Fruit fly (Drosophila melanogaster) whole organism, embryonic: ENCODE data around the gene CG18765.
A peak's percentile ranks its signal among the peaks of the same experiment; 100 is the strongest.

Source experiments
- ATbp ChIP-seq: fragments of 200-800 bp; sonication (Bioruptor generic); optimal IDR thresholded peaks from 2 replicates; lab custom pipeline; 2017; ENCODE audit warnings: missing biosample characterization, mild to moderate bottlenecking, missing genetic modification characterization, missing genetic modification reagents
- Antp ChIP-seq: fragments of 200-800 bp; sonication (Bioruptor generic); optimal IDR thresholded peaks from 3 replicates; lab custom pipeline; 2016; ENCODE audit warnings: missing biosample characterization, missing genetic modification characterization
- BEAF-32 ChIP-seq: fragments of 200-800 bp; sonication (Bioruptor generic); optimal IDR thresholded peaks from 3 replicates; lab custom pipeline; 2017; ENCODE audit warnings: missing biosample characterization, missing genetic modification characterization, mild to moderate bottlenecking, moderate library complexity, missing genetic modification reagents
- CG10431 ChIP-seq: fragments of 200-800 bp; sonication (Bioruptor generic); optimal IDR thresholded peaks from 3 replicates; lab custom pipeline; 2018; ENCODE audit warnings: missing biosample characterization, mild to moderate bottlenecking, missing genetic modification characterization
- CG10565 ChIP-seq: fragments of 200-800 bp; sonication (Bioruptor generic); optimal IDR thresholded peaks from 3 replicates; lab custom pipeline; 2016; ENCODE audit warnings: missing biosample characterization, mild to moderate bottlenecking, missing genetic modification characterization
- CG11456 ChIP-seq: fragments of 200-800 bp; sonication (Bioruptor generic); IDR thresholded peaks from 3 replicates; pipeline ENCODE4 v1.3.6; 2022; ENCODE audit warnings: missing biosample characterization, missing genetic modification characterization
- CG12391 ChIP-seq: fragments of 200-800 bp; sonication (Bioruptor generic); optimal IDR thresholded peaks from 3 replicates; lab custom pipeline; 2018; ENCODE audit warnings: missing biosample characterization, mild to moderate bottlenecking, missing genetic modification characterization, moderate library complexity
- CG13287 ChIP-seq: fragments of 200-800 bp; sonication (Bioruptor generic); IDR thresholded peaks from 2 replicates; pipeline ENCODE4 v1.3.6; 2022; ENCODE audit warnings: missing biosample characterization, missing genetic modification characterization; ENCODE audit not compliant: partially characterized antibody
- CG13624 ChIP-seq: fragments of 200-800 bp; sonication (Bioruptor generic); optimal IDR thresholded peaks from 2 replicates; lab custom pipeline; 2016; ENCODE audit warnings: missing biosample characterization, missing genetic modification characterization
- CG16813 ChIP-seq: fragments of 200-800 bp; sonication (Bioruptor generic); IDR thresholded peaks from 3 replicates; pipeline ENCODE4 v1.3.6; 2022; ENCODE audit warnings: missing biosample characterization, missing genetic modification characterization; ENCODE audit not compliant: partially characterized antibody
- CG16815 ChIP-seq: fragments of 200-800 bp; sonication (Bioruptor generic); optimal IDR thresholded peaks from 3 replicates; lab custom pipeline; 2017; ENCODE audit warnings: missing biosample characterization, mild to moderate bottlenecking, missing genetic modification characterization
- CG18619 ChIP-seq: fragments of 200-800 bp; sonication (Bioruptor generic); optimal IDR thresholded peaks from 3 replicates; lab custom pipeline; 2017; ENCODE audit warnings: missing biosample characterization, mild to moderate bottlenecking, missing genetic modification characterization
- CG3065 ChIP-seq: fragments of 200-800 bp; sonication (Bioruptor generic); optimal IDR thresholded peaks from 2 replicates; lab custom pipeline; 2016; ENCODE audit warnings: missing biosample characterization, missing genetic modification characterization
- CG34422 ChIP-seq: fragments of 200-800 bp; sonication (Bioruptor generic); IDR thresholded peaks from 3 replicates; pipeline ENCODE4 v1.3.6; 2022; ENCODE audit warnings: missing biosample characterization, missing genetic modification characterization
- CG6765 ChIP-seq: fragments of 200-800 bp; sonication (Bioruptor generic); optimal IDR thresholded peaks from 3 replicates; lab custom pipeline; 2017; ENCODE audit warnings: missing biosample characterization, mild to moderate bottlenecking, missing genetic modification characterization
- CG6813 ChIP-seq: fragments of 200-800 bp; sonication (Bioruptor generic); optimal IDR thresholded peaks from 2 replicates; lab custom pipeline; 2017; ENCODE audit warnings: missing biosample characterization, missing genetic modification characterization, mild to moderate bottlenecking, moderate library complexity, missing genetic modification reagents
- CG9215 ChIP-seq: fragments of 200-800 bp; sonication (Bioruptor generic); IDR thresholded peaks from 2 replicates; pipeline ENCODE4 v1.3.6; 2022; ENCODE audit warnings: missing biosample characterization, missing genetic modification characterization
- CG9932 ChIP-seq: fragments of 200-800 bp; sonication (Bioruptor generic); IDR thresholded peaks from 2 replicates; pipeline ENCODE4 v1.3.6; 2022; ENCODE audit warnings: missing biosample characterization, missing genetic modification characterization
- Drgx ChIP-seq: fragments of 200-800 bp; sonication (Bioruptor generic); IDR thresholded peaks from 2 replicates; pipeline ENCODE4 v1.3.6; 2022; ENCODE audit warnings: missing biosample characterization, missing genetic modification characterization
- Ets97D ChIP-seq: fragments of 200-800 bp; sonication (Bioruptor generic); optimal IDR thresholded peaks from 3 replicates; lab custom pipeline; 2016; ENCODE audit warnings: missing biosample characterization, missing genetic modification characterization
- H2.0 ChIP-seq: fragments of 200-800 bp; sonication (Bioruptor generic); IDR thresholded peaks from 2 replicates; pipeline ENCODE4 v1.3.6; 2022; ENCODE audit warnings: missing biosample characterization, missing genetic modification characterization
- Hr3 ChIP-seq: fragments of 200-800 bp; sonication (Bioruptor generic); optimal IDR thresholded peaks from 3 replicates; lab custom pipeline; 2016; ENCODE audit warnings: missing biosample characterization, missing genetic modification characterization
- Hr51 ChIP-seq, 2 experiments: fragments of 200-800 bp; sonication (Bioruptor generic); optimal IDR thresholded peaks; 2 replicates in 1 of 2; 3 replicates in 1 of 2; lab custom pipeline; 2016 to 2018; ENCODE audit warnings: missing biosample characterization in 2 of 2, missing genetic modification characterization in 2 of 2, mild to moderate bottlenecking in 1 of 2, moderate library complexity in 1 of 2
- MESR4 ChIP-seq: fragments of 200-800 bp; sonication (Bioruptor generic); optimal IDR thresholded peaks from 2 replicates; lab custom pipeline; 2018; ENCODE audit warnings: missing biosample characterization, mild to moderate bottlenecking, missing genetic modification characterization, moderate library complexity
- Mes4 ChIP-seq: fragments of 200-800 bp; sonication (Bioruptor generic); optimal IDR thresholded peaks from 2 replicates; lab custom pipeline; 2016; ENCODE audit warnings: missing biosample characterization, missing genetic modification characterization
- NK7.1 ChIP-seq: fragments of 200-800 bp; sonication (Bioruptor generic); optimal IDR thresholded peaks from 3 replicates; lab custom pipeline; 2016; ENCODE audit warnings: missing biosample characterization, missing genetic modification characterization
- Optix ChIP-seq: fragments of 200-800 bp; sonication (Bioruptor generic); IDR thresholded peaks from 3 replicates; pipeline ENCODE4 v1.3.6; 2022; ENCODE audit warnings: missing biosample characterization, missing genetic modification characterization
- Sin3A ChIP-seq: fragments of >200 bp; optimal IDR thresholded peaks from 2 replicates; lab custom pipeline; 2018
- Six4 ChIP-seq: fragments of 200-800 bp; sonication (Bioruptor generic); optimal IDR thresholded peaks from 2 replicates; lab custom pipeline; 2016; ENCODE audit warnings: missing biosample characterization, missing genetic modification characterization
- Sry-δ ChIP-seq: fragments of 200-800 bp; sonication (Bioruptor generic); optimal IDR thresholded peaks from 2 replicates; lab custom pipeline; 2016; ENCODE audit warnings: missing biosample characterization, missing genetic modification characterization
- Taf1 ChIP-seq: fragments of 200-800 bp; sonication (Bioruptor generic); IDR thresholded peaks from 2 replicates; pipeline ENCODE4 v1.3.6; 2022; ENCODE audit warnings: missing biosample characterization, missing genetic modification characterization
- abd-A ChIP-seq: fragments of 200-800 bp; sonication (Bioruptor generic); optimal IDR thresholded peaks from 3 replicates; lab custom pipeline; 2019; ENCODE audit warnings: missing biosample characterization, mild to moderate bottlenecking, missing genetic modification characterization, moderate library complexity
- emc ChIP-seq: fragments of 200-800 bp; sonication (Bioruptor generic); optimal IDR thresholded peaks from 2 replicates; lab custom pipeline; 2016; ENCODE audit warnings: missing biosample characterization, missing genetic modification characterization
- gcm2 ChIP-seq: fragments of 200-800 bp; sonication (Bioruptor generic); optimal IDR thresholded peaks from 2 replicates; lab custom pipeline; 2016; ENCODE audit warnings: missing biosample characterization, missing genetic modification characterization
- her ChIP-seq: fragments of 200-800 bp; sonication (Bioruptor generic); optimal IDR thresholded peaks from 2 replicates; lab custom pipeline; 2016; ENCODE audit warnings: missing biosample characterization, missing genetic modification characterization
- mld ChIP-seq: fragments of 200-800 bp; sonication (Bioruptor generic); IDR thresholded peaks from 3 replicates; pipeline ENCODE4 v1.3.6; 2022; ENCODE audit warnings: missing biosample characterization, missing genetic modification characterization; ENCODE audit not compliant: partially characterized antibody
- nau ChIP-seq: fragments of 200-800 bp; sonication (Bioruptor generic); optimal IDR thresholded peaks from 3 replicates; lab custom pipeline; 2017; ENCODE audit warnings: missing biosample characterization, mild to moderate bottlenecking, missing genetic modification characterization, missing genetic modification reagents
- phol ChIP-seq: fragments of 200-800 bp; sonication (Bioruptor generic); optimal IDR thresholded peaks from 3 replicates; lab custom pipeline; 2018; ENCODE audit warnings: missing biosample characterization, mild to moderate bottlenecking, missing genetic modification characterization, moderate library complexity
- sug ChIP-seq: fragments of 200-800 bp; optimal IDR thresholded peaks from 2 replicates; lab custom pipeline; 2019; ENCODE audit warnings: missing biosample characterization, mild to moderate bottlenecking, missing genetic modification characterization, moderate library complexity
- zf30C ChIP-seq: fragments of 200-800 bp; sonication (Bioruptor generic); optimal IDR thresholded peaks from 3 replicates; lab custom pipeline; 2018; ENCODE audit warnings: missing biosample characterization, mild to moderate bottlenecking, missing genetic modification characterization
- zfh1 ChIP-seq: fragments of 200-800 bp; sonication (Bioruptor generic); IDR thresholded peaks from 3 replicates; pipeline ENCODE4 v1.3.6; 2022; ENCODE audit warnings: missing biosample characterization, missing genetic modification characterization

CG18765 gene

dm6 chr3R:11657786-11658193, 33.8 kb downstream of the CG18765 start (continued):
- no peak for TF ChIP-seq CG16813 (GFP tag; lab: Robert Waterston, UW)
- TF ChIP-seq H2.0 (GFP tag; lab: Robert Waterston, UW) = no peak
- TF ChIP-seq emc (GFP tag; lab: Kevin White, UChicago) = no peak
- no peak for TF ChIP-seq Hr3 (GFP tag; lab: Kevin White, UChicago)
- peak; percentile 84 for TF ChIP-seq zf30C (GFP tag; lab: Kevin White, UChicago)
- TF ChIP-seq ATbp (GFP tag; lab: Kevin White, UChicago) = peak; percentile 12
- TF ChIP-seq Ets97D (GFP tag; lab: Kevin White, UChicago) = no peak
- TF ChIP-seq Taf1 (GFP tag; lab: Robert Waterston, UW) = peak; percentile 12; the same call in 1 of the 2 replicates
- no peak for TF ChIP-seq CG10565 (GFP tag; lab: Kevin White, UChicago)
- TF ChIP-seq CG12391 = peak; percentile 47
- no peak for TF ChIP-seq CG10431 (GFP tag; lab: Kevin White, UChicago)
- no peak for TF ChIP-seq gcm2 (GFP tag; lab: Kevin White, UChicago)
- no peak for TF ChIP-seq CG6813 (GFP tag; lab: Kevin White, UChicago)
- no peak for TF ChIP-seq CG3065 (GFP tag; lab: Kevin White, UChicago)
- TF ChIP-seq Sry-δ (GFP tag; lab: Kevin White, UChicago) = no peak
- TF ChIP-seq CG6765 (GFP tag; lab: Kevin White, UChicago) = no peak
- TF ChIP-seq her (GFP tag; lab: Kevin White, UChicago) = peak; percentile 20
- TF ChIP-seq CG34422 (GFP tag; lab: Robert Waterston, UW) = no peak
- peak; percentile 61; the same call in 1 of the 3 replicates for TF ChIP-seq CG11456 (GFP tag; lab: Robert Waterston, UW)
- TF ChIP-seq mld (GFP tag; lab: Robert Waterston, UW) = no peak
- no peak for TF ChIP-seq sug (tag; lab: Kevin White, UChicago)
- peak; percentile 60; the same call in 1 of the 3 replicates for TF ChIP-seq zfh1 (GFP tag; lab: Robert Waterston, UW)
- no peak for TF ChIP-seq Six4 (GFP tag; lab: Kevin White, UChicago)
- TF ChIP-seq Antp (GFP tag; lab: Kevin White, UChicago) = no peak
- TF ChIP-seq MESR4 (GFP tag; lab: Kevin White, UChicago) = no peak
- TF ChIP-seq BEAF-32 (GFP tag; lab: Kevin White, UChicago) = no peak
- peak; percentile 82 for TF ChIP-seq CG9932 (GFP tag; lab: Robert Waterston, UW)
- TF ChIP-seq Sin3A (lab: Kevin White, UChicago) = no peak
- TF ChIP-seq CG16815 (GFP tag; lab: Kevin White, UChicago) = no peak
- TF ChIP-seq Hr51 (GFP tag; optimal IDR thresholded peaks at IDR 0.05; lab: Kevin White, UChicago) = no peak
- peak; percentile 73 for TF ChIP-seq Drgx (GFP tag; lab: Robert Waterston, UW)
- TF ChIP-seq CG13624 (GFP tag; lab: Kevin White, UChicago) = peak; percentile 34
- no peak for TF ChIP-seq CG9215 (GFP tag; lab: Robert Waterston, UW)
- TF ChIP-seq CG18619 (GFP tag; lab: Kevin White, UChicago) = no peak
- TF ChIP-seq NK7.1 (GFP tag; lab: Kevin White, UChicago) = no peak
- no peak for TF ChIP-seq Mes4 (GFP tag; lab: Kevin White, UChicago)
- no peak for TF ChIP-seq CG13287
- TF ChIP-seq nau (GFP tag; lab: Kevin White, UChicago) = no peak
- no peak for TF ChIP-seq abd-A (tag; lab: Kevin White, UChicago)
- no peak for TF ChIP-seq Optix (GFP tag; lab: Robert Waterston, UW)
- TF ChIP-seq phol (tag; lab: Kevin White, UChicago) = no peak
- TF ChIP-seq, all 482 proteins: peak for 134
